Worm (Caenorhabditis elegans): Measurements from ENCODE around the gene F59A7.12.

DNA sequence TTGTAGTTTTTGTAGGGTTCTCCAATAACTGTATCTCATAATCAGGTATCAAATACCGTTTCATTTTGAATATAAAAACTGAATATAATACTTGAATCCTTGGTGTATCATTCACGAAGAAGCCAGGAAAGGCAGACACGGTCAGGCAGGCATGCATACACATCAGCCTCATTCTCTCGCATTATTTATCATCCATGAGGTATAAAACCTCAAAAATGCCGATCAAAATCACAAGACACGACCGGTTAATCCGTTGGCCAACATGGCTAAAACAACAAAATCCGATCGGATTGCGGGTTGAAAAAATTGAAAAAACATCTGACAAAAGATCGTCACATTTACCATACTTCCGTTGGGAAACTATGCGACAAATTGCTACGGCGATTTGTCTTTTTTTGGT is 7.6 kb upstream of the F59A7.12 start, which contains the start of gene F59A7.5:
- TF ChIP-seq mdl-1 (tag; optimal IDR thresholded peaks at IDR 0.05) (no peak), lin-13 (GFP tag; optimal IDR thresholded peaks at IDR 0.05) (no peak), elt-1 (tag; optimal IDR thresholded peaks at IDR 0.05) (no peak), nhr-10 (tag; optimal IDR thresholded peaks at IDR 0.05) (no peak), ztf-4 (tag; optimal IDR thresholded peaks at IDR 0.05) (no peak)
